Fruit fly (Drosophila melanogaster) whole organism, adult: ENCODE results near the gene CG1544.

ENCODE experiments used
- CG11617 ChIP-seq: fragments of 200-800 bp; sonication (Bioruptor generic); optimal IDR thresholded peaks from 2 replicates; lab custom pipeline; 2017; ENCODE audit warnings: mild to moderate bottlenecking, missing biosample characterization, missing genetic modification reagents, missing genetic modification characterization
- CG12768 ChIP-seq: fragments of 200-800 bp; sonication (Bioruptor generic); optimal IDR thresholded peaks from 2 replicates; lab custom pipeline; 2017; ENCODE audit warnings: missing biosample characterization, missing genetic modification characterization, mild to moderate bottlenecking, moderate library complexity, missing genetic modification reagents
- CG14711 ChIP-seq: fragments of 200-800 bp; sonication (Bioruptor generic); optimal IDR thresholded peaks from 2 replicates; lab custom pipeline; 2018; ENCODE audit warnings: missing biosample characterization, mild to moderate bottlenecking, missing genetic modification characterization, moderate library complexity
- CG1620 ChIP-seq: fragments of 200-800 bp; sonication (Bioruptor generic); optimal IDR thresholded peaks from 2 replicates; lab custom pipeline; 2016; ENCODE audit warnings: missing biosample characterization, missing genetic modification characterization
- CG33017 ChIP-seq: fragments of 200-800 bp; sonication (Bioruptor generic); optimal IDR thresholded peaks from 2 replicates; lab custom pipeline; 2018; ENCODE audit warnings: missing biosample characterization, mild to moderate bottlenecking, missing genetic modification characterization, moderate library complexity
- CG5204 ChIP-seq: fragments of 200-800 bp; sonication (Bioruptor generic); optimal IDR thresholded peaks from 2 replicates; lab custom pipeline; 2016; ENCODE audit warnings: missing biosample characterization, missing genetic modification characterization
- CG7045 ChIP-seq: fragments of 200-800 bp; sonication (Bioruptor generic); optimal IDR thresholded peaks from 2 replicates; lab custom pipeline; 2017; ENCODE audit warnings: missing biosample characterization, mild to moderate bottlenecking, missing genetic modification characterization
- CG7101 ChIP-seq: fragments of 200-800 bp; sonication (Bioruptor generic); optimal IDR thresholded peaks from 2 replicates; lab custom pipeline; 2018; ENCODE audit warnings: missing biosample characterization, mild to moderate bottlenecking, missing genetic modification characterization, moderate library complexity
- Clk ChIP-seq: fragments of 200-800 bp; sonication (Bioruptor generic); optimal IDR thresholded peaks from 2 replicates; lab custom pipeline; 2017; ENCODE audit warnings: missing biosample characterization, missing genetic modification characterization
- Crg-1 ChIP-seq: fragments of 200-800 bp; sonication (Bioruptor generic); optimal IDR thresholded peaks from 2 replicates; lab custom pipeline; 2016; ENCODE audit warnings: missing biosample characterization, missing genetic modification characterization
- Hr96 ChIP-seq: fragments of 200-800 bp; sonication (Bioruptor generic); optimal IDR thresholded peaks from 2 replicates; lab custom pipeline; 2016; ENCODE audit warnings: missing biosample characterization, missing genetic modification characterization
- Mnt ChIP-seq: fragments of 200-800 bp; sonication (Bioruptor generic); optimal IDR thresholded peaks from 2 replicates; lab custom pipeline; 2016; ENCODE audit warnings: missing biosample characterization, mild to moderate bottlenecking, missing genetic modification characterization
- bab1 ChIP-seq: fragments of 200-800 bp; sonication (Bioruptor generic); optimal IDR thresholded peaks from 3 replicates; lab custom pipeline; 2019; ENCODE audit warnings: missing biosample characterization, mild to moderate bottlenecking, missing genetic modification characterization, moderate library complexity
- cic ChIP-seq: fragments of 200-800 bp; sonication (Bioruptor generic); optimal IDR thresholded peaks from 2 replicates; lab custom pipeline; 2017; ENCODE audit warnings: missing biosample characterization, mild to moderate bottlenecking, missing genetic modification characterization, moderate library complexity
- cnc ChIP-seq, 2 experiments: fragments of >200 bp; optimal IDR thresholded peaks; 2 replicates each; lab custom pipeline; 2017
- kay ChIP-seq: fragments of 200-800 bp; sonication (Bioruptor generic); peaks from one replicate; lab custom pipeline; 2016; ENCODE audit warnings: missing biosample characterization, missing genetic modification characterization, borderline replicate concordance
- ovo ChIP-seq: fragments of 200-800 bp; sonication (Bioruptor generic); optimal IDR thresholded peaks from 2 replicates; lab custom pipeline; 2016; ENCODE audit warnings: missing biosample characterization, missing genetic modification characterization
- pad ChIP-seq: fragments of 200-800 bp; sonication (Bioruptor generic); optimal IDR thresholded peaks from 3 replicates; lab custom pipeline; 2017; ENCODE audit warnings: missing biosample characterization, missing genetic modification characterization, mild to moderate bottlenecking, moderate library complexity, missing genetic modification reagents
- tj ChIP-seq: fragments of 200-800 bp; sonication (Bioruptor generic); optimal IDR thresholded peaks from 3 replicates; lab custom pipeline; 2017; ENCODE audit warnings: missing biosample characterization, mild to moderate bottlenecking, missing genetic modification characterization, moderate library complexity
- toe ChIP-seq: fragments of 200-800 bp; sonication (Bioruptor generic); optimal IDR thresholded peaks from 2 replicates; lab custom pipeline; 2016; ENCODE audit warnings: missing biosample characterization, missing genetic modification characterization

The CG1544 gene

DNA sequence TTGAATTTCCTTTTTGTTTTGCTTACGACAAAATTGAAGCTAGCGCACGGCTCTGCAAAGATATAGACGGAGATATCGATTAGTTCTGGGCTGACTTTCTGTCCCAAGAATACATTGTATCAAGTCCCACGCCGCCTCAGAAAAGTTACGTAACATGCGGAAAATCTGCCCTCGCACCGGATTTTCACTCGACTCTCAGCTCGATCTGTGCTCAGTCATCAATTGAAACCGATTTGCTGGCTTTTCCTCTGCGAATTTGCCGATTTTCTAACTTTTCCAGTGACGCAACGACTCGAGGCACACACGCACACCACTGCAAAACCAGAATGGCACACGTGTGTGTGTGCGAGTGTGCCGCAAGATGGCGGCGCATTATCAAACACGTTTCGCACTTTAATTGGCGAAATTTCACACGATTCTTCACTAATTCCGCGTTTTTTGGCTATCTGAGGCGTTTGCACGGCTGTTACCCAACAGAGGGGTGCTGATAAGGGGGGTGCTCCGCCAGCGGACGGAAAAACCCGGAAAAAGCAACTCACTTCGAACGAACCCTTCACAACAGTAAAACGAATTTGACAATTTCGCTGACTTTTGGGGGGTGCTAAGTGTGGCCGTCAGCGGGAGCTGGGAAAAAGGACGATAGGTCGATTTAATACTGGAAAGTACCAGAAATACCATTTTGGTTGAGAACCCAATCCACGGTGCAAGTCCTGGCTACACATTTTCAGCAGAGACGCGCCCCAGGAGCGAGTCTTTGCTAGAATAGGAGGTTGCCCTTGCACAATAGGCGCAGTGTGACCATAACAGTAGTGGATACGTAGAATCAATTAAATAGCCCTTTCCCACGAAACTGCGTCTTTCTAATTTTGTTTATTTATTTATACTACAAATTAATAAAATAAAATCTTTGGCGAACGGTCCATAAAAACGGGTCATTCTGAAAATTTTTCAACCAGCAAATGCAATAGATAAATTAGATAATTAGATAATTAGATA is 22.6 kb downstream of the CG1544 start, which contains the start of gene ATPsynC:
Gene ATPsynC, minus strand, starts transcription at position 634 of the 996 bp plus-strand sequence.
- peak; percentile 49 for TF ChIP-seq pad (GFP tag; lab: Kevin White, UChicago)
- peak; percentile 16 for TF ChIP-seq Crg-1
- peak; percentile 67 for TF ChIP-seq CG12768 (GFP tag; lab: Kevin White, UChicago)
- TF ChIP-seq ovo (GFP tag; lab: Kevin White, UChicago): no peak
- TF ChIP-seq CG11617 (GFP tag; lab: Kevin White, UChicago): no peak
- no peak for TF ChIP-seq CG5204 (GFP tag; lab: Kevin White, UChicago)
- no peak for TF ChIP-seq toe (GFP tag; lab: Kevin White, UChicago)
- TF ChIP-seq kay (GFP tag; lab: Kevin White, UChicago): no peak
- peak; percentile 41 for TF ChIP-seq CG7045 (GFP tag; lab: Kevin White, UChicago)
- peak; percentile 39 for TF ChIP-seq CG33017
- TF ChIP-seq CG1620 (GFP tag; lab: Kevin White, UChicago): peak; percentile 40
- TF ChIP-seq CG14711 (tag; lab: Kevin White, UChicago): peak; percentile 9
- peak; percentile 67 for TF ChIP-seq tj (GFP tag; lab: Kevin White, UChicago)
- TF ChIP-seq CG7101 (tag; lab: Kevin White, UChicago): peak; percentile 60
- peak; percentile 79 for TF ChIP-seq bab1 (GFP tag; lab: Kevin White, UChicago)
- TF ChIP-seq Mnt: peak; percentile 90
- peak; percentile 69 for TF ChIP-seq cic (GFP tag; lab: Kevin White, UChicago)

- TF ChIP-seq CG7045 (GFP tag; lab: Kevin White, UChicago) (no peak), ovo (GFP tag; lab: Kevin White, UChicago) (no peak), CG1620 (GFP tag; lab: Kevin White, UChicago) (peak; percentile 19), bab1 (GFP tag; lab: Kevin White, UChicago) (peak; percentile 3), Mnt (peak; percentile 15), Hr96 (GFP tag; lab: Kevin White, UChicago) (peak; percentile 27)
Measured at dm6 chr3R:31220456-31221336, 24.0 kb downstream of the CG1544 start, which contains the start of gene CG12054. CG12054 (plus strand) TSS chr3R:31220702.

DNA sequence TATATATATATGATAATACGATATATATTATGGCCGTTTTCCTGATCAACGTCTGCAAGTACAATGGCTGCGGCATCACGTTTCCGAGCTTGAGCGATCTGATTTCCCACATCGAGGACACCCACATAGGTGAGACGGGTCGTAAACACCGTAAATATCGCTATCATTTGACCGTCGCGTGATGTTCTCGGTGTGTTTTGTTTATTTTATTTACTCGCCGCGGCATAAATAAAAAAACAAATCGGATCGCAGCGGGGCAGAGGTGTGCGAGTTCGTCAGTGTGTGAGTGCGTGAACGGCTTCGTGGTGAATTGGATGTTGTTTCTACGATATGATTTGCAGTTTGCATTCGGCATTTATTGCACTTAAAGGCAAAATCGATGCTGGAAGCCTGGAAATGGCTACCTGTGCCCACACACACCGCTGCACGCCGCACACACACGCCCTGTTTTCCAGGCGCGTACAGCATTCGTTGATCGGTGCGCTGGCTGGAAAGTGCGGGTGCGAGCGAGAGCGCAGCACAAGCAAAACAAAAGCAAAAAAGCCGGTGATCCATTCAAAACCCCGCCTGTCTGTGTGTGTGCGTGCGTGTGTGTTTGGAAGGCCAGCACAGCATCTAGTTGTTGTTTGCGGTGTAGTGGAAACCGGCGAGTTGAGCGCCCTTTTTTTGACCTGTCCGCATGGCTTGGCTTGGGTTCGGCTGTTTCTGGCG is 24.8 kb downstream of the CG1544 start:
- TF ChIP-seq Hr96 (GFP tag; lab: Kevin White, UChicago) (no peak), Crg-1 (peak; percentile 15), Mnt (peak; percentile 18), CG14711 (tag; lab: Kevin White, UChicago) (peak; percentile 17), CG33017 (peak; percentile 31), toe (GFP tag; lab: Kevin White, UChicago) (no peak), CG7101 (tag; lab: Kevin White, UChicago) (no peak), CG7045 (GFP tag; lab: Kevin White, UChicago) (no peak), CG12768 (GFP tag; lab: Kevin White, UChicago) (peak; percentile 18), CG11617 (GFP tag; lab: Kevin White, UChicago) (peak; percentile 60), kay (GFP tag; lab: Kevin White, UChicago) (no peak), cic (GFP tag; lab: Kevin White, UChicago) (peak; percentile 99), ovo (GFP tag; lab: Kevin White, UChicago) (peak; percentile 7), pad (GFP tag; lab: Kevin White, UChicago) (peak; percentile 28), bab1 (GFP tag; lab: Kevin White, UChicago) (no peak), CG5204 (GFP tag; lab: Kevin White, UChicago) (no peak), cnc (optimal IDR thresholded peaks at IDR 0.05; lab: Kevin White, UChicago) (no peak), CG1620 (GFP tag; lab: Kevin White, UChicago) (no peak), tj (GFP tag; lab: Kevin White, UChicago) (peak; percentile 59)

DNA sequence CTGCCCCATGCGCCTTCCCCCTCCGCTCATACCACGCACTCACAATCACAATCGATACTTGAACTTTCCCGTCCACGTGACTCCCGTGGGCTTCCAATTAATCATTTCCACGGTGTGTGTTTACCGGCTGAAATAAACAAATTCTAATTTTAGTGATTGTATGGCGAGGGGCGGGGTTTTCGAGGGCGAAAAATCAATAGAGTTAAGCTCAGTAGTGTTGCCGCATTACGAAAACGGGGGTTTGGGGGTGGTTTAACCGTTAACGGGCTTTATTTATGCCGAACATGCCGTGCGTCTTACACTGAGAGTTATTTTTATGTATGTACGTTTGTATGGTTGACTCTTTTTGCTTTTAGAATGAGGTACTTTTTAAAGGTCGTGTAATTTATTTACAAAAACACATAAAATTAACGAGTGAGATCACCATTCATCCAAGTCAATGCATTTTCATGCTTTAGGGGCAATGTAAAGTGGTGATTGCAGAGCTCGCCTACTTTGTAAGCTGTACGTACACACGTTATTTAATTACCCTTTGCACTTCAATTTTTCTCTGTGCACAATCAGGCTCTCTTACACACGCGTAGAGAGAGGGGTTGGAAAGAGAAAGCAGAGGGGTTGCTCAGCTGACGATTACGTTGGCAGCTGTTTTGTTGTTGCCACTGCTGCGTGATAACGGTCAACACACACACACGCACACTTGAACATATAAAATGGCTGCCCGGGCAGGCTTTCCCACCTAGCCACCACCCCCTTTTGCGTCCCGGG is 25.6 kb downstream of the CG1544 start:
- TF ChIP-seq CG12768 (GFP tag; lab: Kevin White, UChicago) (no peak), Clk (no peak), Mnt (no peak), cnc (optimal IDR thresholded peaks at IDR 0.05; lab: Kevin White, UChicago) (no peak), toe (GFP tag; lab: Kevin White, UChicago) (no peak), CG14711 (tag; lab: Kevin White, UChicago) (no peak), CG7101 (tag; lab: Kevin White, UChicago) (peak; percentile 56), ovo (GFP tag; lab: Kevin White, UChicago) (peak; percentile 17), kay (GFP tag; lab: Kevin White, UChicago) (no peak), cic (GFP tag; lab: Kevin White, UChicago) (no peak), Crg-1 (no peak), bab1 (GFP tag; lab: Kevin White, UChicago) (no peak), Hr96 (GFP tag; lab: Kevin White, UChicago) (peak; percentile 42), CG7045 (GFP tag; lab: Kevin White, UChicago) (peak; percentile 69), CG33017 (peak; percentile 63), pad (GFP tag; lab: Kevin White, UChicago) (peak; percentile 13), CG5204 (GFP tag; lab: Kevin White, UChicago) (no peak), CG1620 (GFP tag; lab: Kevin White, UChicago) (no peak), CG11617 (GFP tag; lab: Kevin White, UChicago) (peak; percentile 63), tj (GFP tag; lab: Kevin White, UChicago) (no peak)
